Worm (Caenorhabditis elegans): ENCODE measurements around the gene epac-1.

The epac-1 gene

ce11 chrIII:10240073-10240472 is 51.1 kb downstream of the epac-1 start:
- TF ChIP-seq nhr-85 (tag) (no peak), lin-35 (GFP tag; optimal IDR thresholded peaks at IDR 0.05) (no peak), hlh-17 (GFP tag; optimal IDR thresholded peaks at IDR 0.05; ENCODE audit: borderline replicate concordance) (no peak), hlh-4 (tag; optimal IDR thresholded peaks at IDR 0.05) (no peak)

ce11 chrIII:10241332-10241829 is 52.4 kb downstream of the epac-1 start:
- no peak for TF ChIP-seq jun-1 (tag; optimal IDR thresholded peaks at IDR 0.05)
- TF ChIP-seq unc-30 (tag; optimal IDR thresholded peaks at IDR 0.05) = no peak
- TF ChIP-seq nhr-71 (tag; optimal IDR thresholded peaks at IDR 0.05) = peak; percentile 24
- peak; percentile 49 for TF ChIP-seq nhr-19 (GFP tag; conservative IDR thresholded peaks at IDR 0.05)
- TF ChIP-seq grh-1 (GFP tag; IDR thresholded peaks at IDR 0.05) = 0 out of 2 replicates have a peak, but pooled peaks have one; percentile 16
- peak; percentile 42 for TF ChIP-seq lin-14 (GFP tag; optimal IDR thresholded peaks at IDR 0.05)
- TF ChIP-seq efl-1 (optimal IDR thresholded peaks at IDR 0.05) = no peak
- TF ChIP-seq efl-1 (GFP tag; optimal IDR thresholded peaks at IDR 0.05 in 1 of 2) = no peak
- peak; percentile 95 for TF ChIP-seq ceh-8 (GFP tag; optimal IDR thresholded peaks at IDR 0.05)
- TF ChIP-seq nhr-85 (tag) = peak; percentile 86
- TF ChIP-seq blmp-1 (tag; optimal IDR thresholded peaks at IDR 0.05) = peak; percentile 22
- peak in 1 of 6 experiments; percentile 77 for TF ChIP-seq elt-3 (tag; optimal IDR thresholded peaks at IDR 0.05)

ce11 chrIII:10244013-10244412 is 55.0 kb downstream of the epac-1 start:
- TF ChIP-seq fkh-4 (tag; optimal IDR thresholded peaks at IDR 0.05; ENCODE audit: borderline replicate concordance) (no peak), nhr-28 (tag; optimal IDR thresholded peaks at IDR 0.05) (no peak), lsy-2 (tag; optimal IDR thresholded peaks at IDR 0.05) (no peak), sptf-1 (tag; optimal IDR thresholded peaks at IDR 0.05) (no peak), nhr-85 (tag) (peak; percentile 56), nhr-76 (tag; optimal IDR thresholded peaks at IDR 0.05) (no peak)

Measured in whole organism, L1 larva.